Worm (Caenorhabditis elegans) whole organism, early embryonic: ENCODE measurements around the gene ddx-15.

Experiments used
- F13C5.2 ChIP-seq: sonication (generic microtip); optimal IDR thresholded peaks from 2 replicates; lab custom pipeline; 2017; ENCODE audit warnings: mild to moderate bottlenecking, missing genetic modification characterization, inconsistent platforms, missing compliant biosample characterization
- ama-1 ChIP-seq: fragments of 150-350 bp; optimal IDR thresholded peaks from 2 replicates; lab custom pipeline; 2014
- flt-1 ChIP-seq: fragments of 200-800 bp; sonication (Bioruptor generic); IDR thresholded peaks from 2 replicates; pipeline ENCODE4 v1.3.6; 2022; ENCODE audit warnings: missing genetic modification characterization, missing compliant biosample characterization
- hmbx-1 ChIP-seq: sonication (generic microtip); optimal IDR thresholded peaks from 2 replicates; lab custom pipeline; 2016; ENCODE audit warnings: mild to moderate bottlenecking, missing genetic modification characterization, missing compliant biosample characterization
- hnd-1 ChIP-seq: sonication (generic microtip); optimal IDR thresholded peaks from 2 replicates; lab custom pipeline; 2016; ENCODE audit warnings: missing genetic modification characterization, missing compliant biosample characterization
- scrt-1 ChIP-seq: fragments of 200-800 bp; sonication (Bioruptor generic); IDR thresholded peaks from 2 replicates; pipeline ENCODE4 v1.3.6; 2022; ENCODE audit warnings: missing genetic modification characterization, missing compliant biosample characterization
- sea-1 ChIP-seq: fragments of 200-800 bp; sonication (Bioruptor generic); conservative IDR thresholded peaks from 2 replicates; pipeline ENCODE4 v1.3.6; 2022; ENCODE audit warnings: missing genetic modification characterization, missing compliant biosample characterization

DNA sequence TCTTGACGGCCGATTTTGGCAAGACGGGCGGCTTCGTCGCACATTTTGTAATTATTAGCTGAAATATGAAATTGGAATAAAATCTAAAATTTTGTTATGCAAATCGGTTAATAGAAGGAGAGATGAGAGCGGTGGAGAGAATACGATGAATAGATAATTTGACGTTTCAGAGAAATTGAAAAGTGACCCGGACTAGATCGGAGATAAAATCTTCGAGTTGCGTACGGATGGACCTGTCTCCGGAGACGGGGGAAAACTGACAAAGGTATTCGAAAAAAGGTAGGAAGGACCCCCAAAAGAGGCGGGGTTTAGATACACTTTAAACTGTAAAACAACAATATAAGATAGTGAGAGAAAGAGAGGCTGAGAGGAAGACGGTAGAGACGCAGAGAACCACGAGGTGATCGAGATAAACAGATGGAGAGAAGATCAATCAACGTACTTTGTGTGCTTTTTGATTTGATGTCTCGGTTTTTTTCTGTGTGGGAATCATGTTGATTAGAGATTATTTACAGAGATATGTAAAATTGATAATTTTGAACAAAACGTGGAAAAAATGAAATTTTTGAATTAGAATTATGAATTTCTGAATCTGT is 39.3 kb downstream of the ddx-15 start, which contains the start of gene F09F7.6:
- TF ChIP-seq sea-1 (GFP tag; lab: Robert Waterston, UW), result no peak
- no peak for TF ChIP-seq ama-1 (lab: Kevin White, UChicago)
- TF ChIP-seq hmbx-1 (tag; lab: Kevin White, UChicago), result no peak
- TF ChIP-seq flt-1 (GFP tag; lab: Robert Waterston, UW), result no peak
- no peak for TF ChIP-seq scrt-1 (GFP tag; lab: Robert Waterston, UW)
- no peak for TF ChIP-seq F13C5.2 (tag; lab: Kevin White, UChicago)
- no peak for TF ChIP-seq hnd-1 (tag; lab: Kevin White, UChicago)
